Fruit fly (Drosophila melanogaster): ENCODE results near the gene beg.

DNA sequence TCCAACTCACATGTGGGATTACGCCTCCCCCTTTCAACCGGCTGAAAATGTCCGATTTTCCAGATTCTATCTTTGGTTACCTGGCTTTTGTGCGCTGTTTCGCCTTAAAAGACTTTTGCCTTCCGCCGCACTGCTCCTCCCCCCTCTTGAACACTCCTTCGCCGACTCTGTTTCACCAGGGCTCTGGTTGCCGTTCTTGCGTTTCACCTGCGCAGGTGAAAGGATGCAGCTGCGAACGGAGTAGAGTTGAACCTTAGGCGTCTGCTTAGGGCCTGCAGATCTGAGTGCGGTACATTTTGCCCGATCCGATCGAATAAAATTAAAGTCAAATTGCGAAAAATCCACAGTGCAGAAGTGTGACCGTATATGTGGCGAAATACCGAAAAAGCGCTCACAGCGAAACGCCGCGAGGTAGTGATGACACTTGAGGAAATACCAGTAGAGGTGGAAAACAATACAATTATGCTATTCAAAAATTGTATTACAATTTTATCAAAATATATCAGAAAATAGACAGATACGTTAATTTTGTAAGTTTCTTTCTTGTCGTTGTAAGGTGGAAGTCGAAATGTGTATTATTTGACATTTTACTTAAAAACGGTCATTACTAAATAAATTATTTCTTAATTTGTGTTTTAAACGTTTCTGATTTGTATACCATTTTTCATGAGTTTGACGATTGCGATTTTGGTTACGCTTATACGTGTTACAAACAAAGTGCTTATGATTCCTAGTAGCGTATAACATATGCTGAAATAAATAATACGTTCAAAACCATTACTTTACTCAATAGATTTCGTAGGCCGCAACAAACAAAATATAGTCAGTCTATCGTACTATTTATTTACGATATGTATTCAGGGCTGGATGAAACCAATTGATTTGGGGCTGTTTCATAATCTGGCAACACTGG lies 19.5 kb upstream of the beg start, which contains the start of the genes CG6664 and CG7728:
- peak; percentile 63 for TF ChIP-seq CG8159 (tag; optimal IDR thresholded peaks at IDR 0.05)
- TF ChIP-seq CG13204 (GFP tag; optimal IDR thresholded peaks at IDR 0.05) = no peak
- no peak for TF ChIP-seq EcR (GFP tag; optimal IDR thresholded peaks at IDR 0.05)
- peak; percentile 37; the same call in 1 of the 3 replicates for TF ChIP-seq fd96Ca (GFP tag; IDR thresholded peaks at IDR 0.05)

All from whole organism, pupa.